Fruit fly (Drosophila melanogaster): ENCODE results near the gene CG31213.

Gene CG31213

dm6 chr3R:19972598-19972997 lies at the start of gene CG31213:
Gene CG31213 (plus strand): TSS chr3R:19972898.
- TF ChIP-seq ovo (GFP tag; optimal IDR thresholded peaks at IDR 0.05) (no peak), CG12768 (GFP tag; optimal IDR thresholded peaks at IDR 0.05) (no peak), toe (GFP tag; optimal IDR thresholded peaks at IDR 0.05) (no peak), CG1620 (GFP tag; optimal IDR thresholded peaks at IDR 0.05) (no peak), tj (GFP tag; optimal IDR thresholded peaks at IDR 0.05) (no peak), Crg-1 (GFP tag; optimal IDR thresholded peaks at IDR 0.05) (no peak), CG14711 (tag; optimal IDR thresholded peaks at IDR 0.05) (no peak), pad (GFP tag; optimal IDR thresholded peaks at IDR 0.05) (no peak), bab1 (GFP tag; optimal IDR thresholded peaks at IDR 0.05) (no peak), CG11617 (GFP tag; optimal IDR thresholded peaks at IDR 0.05) (no peak), CG33017 (tag; optimal IDR thresholded peaks at IDR 0.05) (no peak)

dm6 chr3R:19924331-19924730 lies 48.4 kb upstream of the CG31213 start:
- TF ChIP-seq kay (GFP tag; ENCODE audit: borderline replicate concordance) (peak; percentile 96), pad (GFP tag; optimal IDR thresholded peaks at IDR 0.05) (peak; percentile 43), Crg-1 (GFP tag; optimal IDR thresholded peaks at IDR 0.05) (peak; percentile 85), Clk (GFP tag; optimal IDR thresholded peaks at IDR 0.05) (peak; percentile 40), cnc (optimal IDR thresholded peaks at IDR 0.05) (no peak), toe (GFP tag; optimal IDR thresholded peaks at IDR 0.05) (peak; percentile 75), CG33017 (tag; optimal IDR thresholded peaks at IDR 0.05) (peak; percentile 67), CG7101 (tag; optimal IDR thresholded peaks at IDR 0.05) (peak; percentile 79), CG1620 (GFP tag; optimal IDR thresholded peaks at IDR 0.05) (peak; percentile 38), CG14711 (tag; optimal IDR thresholded peaks at IDR 0.05) (peak; percentile 33), cic (GFP tag; optimal IDR thresholded peaks at IDR 0.05) (peak; percentile 84), Hr96 (GFP tag; optimal IDR thresholded peaks at IDR 0.05) (peak; percentile 47), tj (GFP tag; optimal IDR thresholded peaks at IDR 0.05) (no peak), Mnt (GFP tag; optimal IDR thresholded peaks at IDR 0.05) (peak; percentile 35), CG7045 (GFP tag; optimal IDR thresholded peaks at IDR 0.05) (peak; percentile 92), CG12768 (GFP tag; optimal IDR thresholded peaks at IDR 0.05) (peak; percentile 66), CG5204 (GFP tag; optimal IDR thresholded peaks at IDR 0.05) (peak; percentile 12), CG11617 (GFP tag; optimal IDR thresholded peaks at IDR 0.05) (peak; percentile 54), ovo (GFP tag; optimal IDR thresholded peaks at IDR 0.05) (peak; percentile 71), bab1 (GFP tag; optimal IDR thresholded peaks at IDR 0.05) (no peak)

dm6 chr3R:19925271-19925670 lies 47.4 kb upstream of the CG31213 start, which contains the start of gene CG4462:
Gene CG4462 (minus strand): TSS chr3R:19925371.
- TF ChIP-seq CG5204 (GFP tag; optimal IDR thresholded peaks at IDR 0.05) (no peak), Clk (GFP tag; optimal IDR thresholded peaks at IDR 0.05) (no peak), Crg-1 (GFP tag; optimal IDR thresholded peaks at IDR 0.05) (no peak), Hr96 (GFP tag; optimal IDR thresholded peaks at IDR 0.05) (no peak), toe (GFP tag; optimal IDR thresholded peaks at IDR 0.05) (no peak), ovo (GFP tag; optimal IDR thresholded peaks at IDR 0.05) (no peak), tj (GFP tag; optimal IDR thresholded peaks at IDR 0.05) (no peak), CG12768 (GFP tag; optimal IDR thresholded peaks at IDR 0.05) (no peak), CG7045 (GFP tag; optimal IDR thresholded peaks at IDR 0.05) (no peak), CG14711 (tag; optimal IDR thresholded peaks at IDR 0.05) (no peak), Mnt (GFP tag; optimal IDR thresholded peaks at IDR 0.05) (no peak), CG11617 (GFP tag; optimal IDR thresholded peaks at IDR 0.05) (no peak)

dm6 chr3R:19928544-19928943 lies 44.2 kb upstream of the CG31213 start, which contains the start of gene CG4459:
Gene CG4459 (minus strand): TSS chr3R:19928644.
- TF ChIP-seq pad (GFP tag; optimal IDR thresholded peaks at IDR 0.05) (no peak), kay (GFP tag; ENCODE audit: borderline replicate concordance) (no peak), CG7101 (tag; optimal IDR thresholded peaks at IDR 0.05) (no peak), cic (GFP tag; optimal IDR thresholded peaks at IDR 0.05) (no peak), tj (GFP tag; optimal IDR thresholded peaks at IDR 0.05) (no peak), Mnt (GFP tag; optimal IDR thresholded peaks at IDR 0.05) (no peak), CG33017 (tag; optimal IDR thresholded peaks at IDR 0.05) (no peak), cnc (optimal IDR thresholded peaks at IDR 0.05) (no peak), Clk (GFP tag; optimal IDR thresholded peaks at IDR 0.05) (no peak), Crg-1 (GFP tag; optimal IDR thresholded peaks at IDR 0.05) (no peak), toe (GFP tag; optimal IDR thresholded peaks at IDR 0.05) (no peak), CG12768 (GFP tag; optimal IDR thresholded peaks at IDR 0.05) (no peak), CG7045 (GFP tag; optimal IDR thresholded peaks at IDR 0.05) (no peak), CG5204 (GFP tag; optimal IDR thresholded peaks at IDR 0.05) (no peak), CG14711 (tag; optimal IDR thresholded peaks at IDR 0.05) (no peak), CG1620 (GFP tag; optimal IDR thresholded peaks at IDR 0.05) (no peak), bab1 (GFP tag; optimal IDR thresholded peaks at IDR 0.05) (no peak)

dm6 chr3R:19930913-19931706 lies 41.6 kb upstream of the CG31213 start:
- TF ChIP-seq CG7101 (tag; optimal IDR thresholded peaks at IDR 0.05) (no peak), Mnt (GFP tag; optimal IDR thresholded peaks at IDR 0.05) (no peak), ovo (GFP tag; optimal IDR thresholded peaks at IDR 0.05) (no peak)

- TF ChIP-seq cic (GFP tag; optimal IDR thresholded peaks at IDR 0.05) (no peak), CG33017 (tag; optimal IDR thresholded peaks at IDR 0.05) (no peak), Crg-1 (GFP tag; optimal IDR thresholded peaks at IDR 0.05) (no peak), kay (GFP tag; ENCODE audit: borderline replicate concordance) (no peak), pad (GFP tag; optimal IDR thresholded peaks at IDR 0.05) (no peak), Mnt (GFP tag; optimal IDR thresholded peaks at IDR 0.05) (no peak), tj (GFP tag; optimal IDR thresholded peaks at IDR 0.05) (no peak), CG11617 (GFP tag; optimal IDR thresholded peaks at IDR 0.05) (no peak), CG14711 (tag; optimal IDR thresholded peaks at IDR 0.05) (no peak), CG12768 (GFP tag; optimal IDR thresholded peaks at IDR 0.05) (no peak), cnc (optimal IDR thresholded peaks at IDR 0.05) (no peak), toe (GFP tag; optimal IDR thresholded peaks at IDR 0.05) (no peak), CG1620 (GFP tag; optimal IDR thresholded peaks at IDR 0.05) (no peak), bab1 (GFP tag; optimal IDR thresholded peaks at IDR 0.05) (no peak), Hr96 (GFP tag; optimal IDR thresholded peaks at IDR 0.05) (no peak)
Observed at dm6 chr3R:19932169-19932568, 40.5 kb upstream of the CG31213 start.

All from whole organism, adult.